Fruit fly (Drosophila melanogaster) whole organism, prepupa: ENCODE data around the gene CG10154.

Source experiments
- Blimp-1 ChIP-seq: fragments of 200-800 bp; sonication (Bioruptor generic); optimal IDR thresholded peaks from 3 replicates; lab custom pipeline; 2017; ENCODE audit warnings: missing biosample characterization, missing genetic modification characterization, mild to moderate bottlenecking, moderate library complexity, missing genetic modification reagents
- CG10669 ChIP-seq: fragments of 200-800 bp; sonication (Bioruptor generic); optimal IDR thresholded peaks from 3 replicates; lab custom pipeline; 2018; ENCODE audit warnings: missing biosample characterization, mild to moderate bottlenecking, missing genetic modification characterization, moderate library complexity
- CG11762 ChIP-seq: fragments of 200-800 bp; sonication (Bioruptor generic); optimal IDR thresholded peaks from 3 replicates; lab custom pipeline; 2016; ENCODE audit warnings: missing biosample characterization, missing genetic modification characterization; ENCODE audit not compliant: insufficient read depth
- CG11902 ChIP-seq: fragments of 200-800 bp; sonication (Bioruptor generic); optimal IDR thresholded peaks from 3 replicates; lab custom pipeline; 2016; ENCODE audit warnings: missing biosample characterization, missing genetic modification characterization
- CG15336 ChIP-seq: fragments of 200-800 bp; sonication (Bioruptor generic); IDR thresholded peaks from 2 replicates; pipeline ENCODE4 v1.3.6; 2022; ENCODE audit warnings: missing biosample characterization, missing genetic modification characterization
- CG1621 ChIP-seq: fragments of 200-800 bp; sonication (Bioruptor generic); optimal IDR thresholded peaks from 3 replicates; lab custom pipeline; 2018; ENCODE audit warnings: missing biosample characterization, mild to moderate bottlenecking, missing genetic modification characterization
- CG32006 ChIP-seq: fragments of 200-800 bp; sonication (Bioruptor generic); optimal IDR thresholded peaks from 3 replicates; lab custom pipeline; 2017; ENCODE audit warnings: missing biosample characterization, mild to moderate bottlenecking, missing genetic modification characterization
- CG34406 ChIP-seq: fragments of 200-800 bp; sonication (Bioruptor generic); optimal IDR thresholded peaks from 3 replicates; lab custom pipeline; 2016; ENCODE audit warnings: missing biosample characterization, missing genetic modification characterization
- CG3919 ChIP-seq: fragments of 200-800 bp; sonication (Bioruptor generic); optimal IDR thresholded peaks from 3 replicates; lab custom pipeline; 2016; ENCODE audit warnings: missing biosample characterization, missing genetic modification characterization
- CG4318 ChIP-seq: fragments of 200-800 bp; sonication (Bioruptor generic); optimal IDR thresholded peaks from 3 replicates; lab custom pipeline; 2017; ENCODE audit warnings: missing biosample characterization, mild to moderate bottlenecking, missing genetic modification characterization
- CG6163 ChIP-seq: fragments of 200-800 bp; sonication (Bioruptor generic); IDR thresholded peaks from 3 replicates; pipeline ENCODE4 v1.3.6; 2022; ENCODE audit warnings: missing biosample characterization, missing genetic modification characterization
- CG6276 ChIP-seq: fragments of 200-800 bp; sonication (Bioruptor generic); optimal IDR thresholded peaks from 2 replicates; lab custom pipeline; 2017; ENCODE audit warnings: missing biosample characterization, mild to moderate bottlenecking, missing genetic modification characterization
- CG6808 ChIP-seq: fragments of 200-800 bp; sonication (Bioruptor generic); optimal IDR thresholded peaks from 3 replicates; lab custom pipeline; 2017; ENCODE audit warnings: missing biosample characterization, missing genetic modification characterization, mild to moderate bottlenecking, moderate library complexity, missing genetic modification reagents
- CG6854 ChIP-seq: fragments of 200-800 bp; sonication (Bioruptor generic); optimal IDR thresholded peaks from 2 replicates; lab custom pipeline; 2017; ENCODE audit warnings: missing biosample characterization, mild to moderate bottlenecking, missing genetic modification characterization
- CG7368 ChIP-seq: fragments of 200-800 bp; sonication (Bioruptor generic); optimal IDR thresholded peaks from 3 replicates; lab custom pipeline; 2016; ENCODE audit warnings: missing biosample characterization, missing genetic modification characterization
- CG8119 ChIP-seq: fragments of 200-800 bp; sonication (Bioruptor generic); IDR thresholded peaks from 3 replicates; pipeline ENCODE4 v1.3.6; 2022; ENCODE audit warnings: missing biosample characterization, missing genetic modification characterization
- CG8319 ChIP-seq: fragments of 200-800 bp; sonication (Bioruptor generic); optimal IDR thresholded peaks from 3 replicates; lab custom pipeline; 2016; ENCODE audit warnings: missing biosample characterization, missing genetic modification characterization
- CG8632 ChIP-seq: fragments of 200-800 bp; sonication (Bioruptor generic); optimal IDR thresholded peaks from 3 replicates; lab custom pipeline; 2016; ENCODE audit warnings: missing biosample characterization, missing genetic modification characterization
- CG9139 ChIP-seq: fragments of 200-800 bp; sonication (Bioruptor generic); optimal IDR thresholded peaks from 3 replicates; lab custom pipeline; 2017; ENCODE audit warnings: missing biosample characterization, mild to moderate bottlenecking, missing genetic modification characterization
- Eip75B ChIP-seq: fragments of 200-800 bp; sonication (Bioruptor generic); optimal IDR thresholded peaks from 3 replicates; lab custom pipeline; 2016; ENCODE audit warnings: missing biosample characterization, missing genetic modification characterization
- Eip78C ChIP-seq: fragments of 200-800 bp; sonication (Bioruptor generic); peaks from one replicate; lab custom pipeline; 2016; ENCODE audit warnings: missing biosample characterization, missing genetic modification characterization
- Eip93F ChIP-seq: fragments of 200-800 bp; sonication (Bioruptor generic); optimal IDR thresholded peaks from 2 replicates; lab custom pipeline; 2016; ENCODE audit warnings: missing biosample characterization, mild to moderate bottlenecking, missing genetic modification characterization
- Ets96B ChIP-seq: fragments of 200-800 bp; optimal IDR thresholded peaks from 2 replicates; lab custom pipeline; 2019; ENCODE audit warnings: missing biosample characterization, mild to moderate bottlenecking, missing genetic modification characterization, moderate library complexity
- Hr4 ChIP-seq: fragments of 200-800 bp; sonication (Bioruptor generic); optimal IDR thresholded peaks from 3 replicates; lab custom pipeline; 2016; ENCODE audit warnings: missing biosample characterization, missing genetic modification characterization
- Met ChIP-seq: fragments of 200-800 bp; sonication (Bioruptor generic); optimal IDR thresholded peaks from 3 replicates; lab custom pipeline; 2016; ENCODE audit warnings: missing biosample characterization, missing genetic modification characterization
- Smox ChIP-seq: fragments of 200-800 bp; sonication (Bioruptor generic); optimal IDR thresholded peaks from 3 replicates; lab custom pipeline; 2016; ENCODE audit warnings: missing biosample characterization, missing genetic modification characterization
- Sox14 ChIP-seq: fragments of 200-800 bp; sonication (Bioruptor generic); optimal IDR thresholded peaks from 3 replicates; lab custom pipeline; 2016; ENCODE audit warnings: missing biosample characterization, missing genetic modification characterization
- Sox15 ChIP-seq: fragments of 200-800 bp; sonication (Bioruptor generic); optimal IDR thresholded peaks from 3 replicates; lab custom pipeline; 2016; ENCODE audit warnings: missing biosample characterization, missing genetic modification characterization
- eg ChIP-seq: fragments of 200-800 bp; sonication (Bioruptor generic); IDR thresholded peaks from 3 replicates; pipeline ENCODE4 v1.3.6; 2022; ENCODE audit warnings: missing biosample characterization, missing genetic modification characterization
- esn ChIP-seq: fragments of 200-800 bp; sonication (Bioruptor generic); optimal IDR thresholded peaks from 2 replicates; lab custom pipeline; 2016; ENCODE audit warnings: missing biosample characterization, mild to moderate bottlenecking, missing genetic modification characterization, moderate library complexity
- fd59A ChIP-seq: fragments of 200-800 bp; sonication (Bioruptor generic); optimal IDR thresholded peaks from 2 replicates; lab custom pipeline; 2017; ENCODE audit warnings: missing biosample characterization, mild to moderate bottlenecking, missing genetic modification characterization, missing genetic modification reagents
- lz ChIP-seq: fragments of 200-800 bp; sonication (Bioruptor generic); optimal IDR thresholded peaks from 3 replicates; lab custom pipeline; 2016; ENCODE audit warnings: missing biosample characterization, missing genetic modification characterization
- pdm3 ChIP-seq: fragments of 200-800 bp; sonication (Bioruptor generic); optimal IDR thresholded peaks from 3 replicates; lab custom pipeline; 2016; ENCODE audit warnings: missing biosample characterization, missing genetic modification characterization
- salr ChIP-seq, 2 experiments: fragments of 200-800 bp; sonication (Bioruptor generic); optimal IDR thresholded peaks; 3 replicates each; lab custom pipeline; 2016 to 2018; ENCODE audit warnings: missing biosample characterization in 2 of 2, missing genetic modification characterization in 2 of 2, mild to moderate bottlenecking in 1 of 2
- ss ChIP-seq, 2 experiments: fragments of 200-800 bp; sonication (Bioruptor generic); optimal IDR thresholded peaks; 2 replicates in 1 of 2; 3 replicates in 1 of 2; lab custom pipeline; 2017 to 2018; ENCODE audit warnings: mild to moderate bottlenecking in 2 of 2, missing biosample characterization in 2 of 2, missing genetic modification characterization in 2 of 2, moderate library complexity in 1 of 2
- svp ChIP-seq: fragments of 200-800 bp; sonication (Bioruptor generic); peaks from one replicate; lab custom pipeline; 2016; ENCODE audit warnings: missing biosample characterization, missing genetic modification characterization
- topi ChIP-seq: fragments of 200-800 bp; sonication (Bioruptor generic); optimal IDR thresholded peaks from 3 replicates; lab custom pipeline; 2016; ENCODE audit warnings: missing biosample characterization, missing genetic modification characterization
- vri ChIP-seq: fragments of 200-800 bp; sonication (Bioruptor generic); optimal IDR thresholded peaks from 3 replicates; lab custom pipeline; 2016; ENCODE audit warnings: missing biosample characterization, mild to moderate bottlenecking, missing genetic modification characterization

CG10154 gene

DNA sequence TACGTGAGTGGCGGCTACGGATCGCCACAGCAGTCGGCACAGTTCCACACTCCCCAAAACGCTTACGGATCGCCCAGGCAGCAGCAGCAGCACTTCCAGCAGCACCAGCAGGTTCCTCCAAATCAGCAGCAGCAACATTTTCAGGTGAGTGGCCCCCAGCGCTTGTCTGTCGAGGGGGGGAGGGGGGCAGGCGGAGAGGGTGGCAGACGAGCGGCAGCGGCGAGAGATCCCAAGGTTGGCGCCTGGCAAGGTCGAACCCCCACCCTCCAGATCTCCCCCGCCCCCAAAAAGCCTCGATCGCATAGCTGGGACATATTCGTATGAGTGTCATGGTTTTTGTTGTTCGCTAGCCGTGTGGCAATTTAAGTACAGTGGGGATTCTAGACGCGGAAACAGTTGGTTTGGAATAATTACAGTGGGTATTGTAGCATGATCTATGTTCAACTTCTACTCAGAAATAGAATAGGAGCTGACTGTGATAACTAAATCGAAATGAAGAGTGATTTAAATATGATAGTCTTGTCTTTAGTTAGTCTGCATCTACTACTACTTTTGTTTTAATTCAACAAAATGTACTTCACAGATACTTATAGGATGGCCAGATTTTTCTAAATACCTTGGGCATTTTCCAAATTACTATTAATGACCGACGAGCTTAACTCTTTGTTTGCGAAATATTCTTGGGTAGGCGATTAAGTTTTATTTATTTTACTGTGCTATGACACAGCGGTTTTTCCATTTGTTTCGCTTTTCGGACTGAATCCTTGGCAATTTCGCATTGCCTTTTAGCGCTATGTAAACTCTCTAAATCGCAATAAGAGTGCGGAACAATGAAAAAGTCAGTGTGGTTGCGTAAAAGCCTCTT, 41.6 kb upstream of the CG10154 start (continued):
- TF ChIP-seq Blimp-1 (GFP tag; lab: Kevin White, UChicago) (no peak), CG8632 (GFP tag; lab: Kevin White, UChicago) (peak; percentile 26), CG6854 (GFP tag; lab: Kevin White, UChicago) (no peak), CG10669 (GFP tag; lab: Kevin White, UChicago) (peak; percentile 47), Sox15 (GFP tag; lab: Kevin White, UChicago) (peak; percentile 26), CG6808 (GFP tag; lab: Kevin White, UChicago) (peak; percentile 14), CG8119 (no peak), Smox (peak; percentile 6), pdm3 (peak; percentile 24), eg (no peak), CG7368 (GFP tag; lab: Kevin White, UChicago) (no peak), Ets96B (peak; percentile 5), CG11902 (peak; percentile 26), Sox14 (peak; percentile 5), Eip75B (no peak), ss (GFP tag; optimal IDR thresholded peaks at IDR 0.05; lab: Kevin White, UChicago) (peak in 1 of 2 experiments; percentile 23), CG8319 (no peak), salr (GFP tag; optimal IDR thresholded peaks at IDR 0.05; lab: Kevin White, UChicago) (no peak), esn (peak; percentile 64), svp (GFP tag; lab: Kevin White, UChicago) (peak; percentile 30), topi (GFP tag; lab: Kevin White, UChicago) (peak; percentile 21), Eip93F (GFP tag; lab: Kevin White, UChicago) (no peak), CG11762 (no peak), CG6276 (no peak), CG1621 (peak; percentile 48), CG32006 (GFP tag; lab: Kevin White, UChicago) (peak; percentile 30), Met (GFP tag; lab: Kevin White, UChicago) (peak; percentile 11), CG15336 (GFP tag; lab: Robert Waterston, UW) (no peak), CG9139 (GFP tag; lab: Kevin White, UChicago) (no peak), CG34406 (peak; percentile 16)

DNA sequence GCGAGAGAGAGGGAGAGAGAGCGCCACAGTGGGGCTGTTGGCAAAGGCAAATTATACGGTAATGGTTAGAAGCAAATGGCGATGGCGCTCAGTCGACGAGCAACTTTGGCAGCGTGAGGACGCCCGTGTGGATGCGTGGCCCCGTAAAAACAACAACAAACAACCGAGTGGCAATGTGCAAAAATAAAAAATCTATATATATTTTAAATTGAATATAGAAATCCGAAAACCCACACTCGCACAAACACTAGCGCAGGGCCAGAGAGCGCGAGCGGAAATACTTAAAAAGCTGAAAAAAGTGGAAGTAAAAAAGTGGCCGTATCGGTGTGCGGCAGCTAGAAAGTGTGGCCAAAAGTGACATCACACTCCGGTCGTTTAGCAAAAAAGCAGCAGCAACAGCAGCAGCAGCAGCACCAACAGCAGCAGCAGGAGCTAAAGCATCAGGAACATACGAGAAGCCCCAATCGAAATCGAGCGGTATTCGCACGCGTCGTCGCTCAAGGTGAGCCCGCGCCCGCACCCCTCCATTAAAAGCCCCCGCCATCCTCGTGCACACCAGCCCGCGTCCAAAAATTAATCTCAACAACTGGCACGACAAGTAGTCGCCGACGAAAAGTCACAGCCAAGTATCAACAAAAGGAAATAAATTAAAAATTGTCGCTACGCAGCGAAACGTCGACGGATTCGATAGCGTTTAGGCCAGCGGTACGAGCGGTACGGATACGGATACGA, 40.7 kb upstream of the CG10154 start, which contains the start of gene stv:
Gene stv, plus strand, starts transcription at position 89 of the 732 bp plus-strand sequence.
- no peak for TF ChIP-seq CG8632 (GFP tag; lab: Kevin White, UChicago)
- TF ChIP-seq Sox15 (GFP tag; lab: Kevin White, UChicago) = no peak
- no peak for TF ChIP-seq CG4318 (GFP tag; lab: Kevin White, UChicago)
- TF ChIP-seq fd59A = no peak
- peak; percentile 15 for TF ChIP-seq CG6854 (GFP tag; lab: Kevin White, UChicago)
- no peak for TF ChIP-seq CG11902
- peak; percentile 23; the same call in 1 of the 3 replicates for TF ChIP-seq eg
- no peak for TF ChIP-seq salr (GFP tag; optimal IDR thresholded peaks at IDR 0.05; lab: Kevin White, UChicago)
- no peak for TF ChIP-seq CG10669 (GFP tag; lab: Kevin White, UChicago)
- TF ChIP-seq Eip78C (GFP tag; lab: Kevin White, UChicago) = peak; percentile 77
- peak; percentile 33; the same call in 2 of the 3 replicates for TF ChIP-seq CG8119
- TF ChIP-seq CG6163 = peak; percentile 50; the same call in 1 of the 3 replicates
- TF ChIP-seq CG7368 (GFP tag; lab: Kevin White, UChicago) = no peak
- TF ChIP-seq CG1621 = peak; percentile 35
- peak; percentile 47 for TF ChIP-seq vri
- no peak for TF ChIP-seq CG3919
- no peak for TF ChIP-seq Hr4
- TF ChIP-seq svp (GFP tag; lab: Kevin White, UChicago) = peak; percentile 68
- no peak for TF ChIP-seq lz (GFP tag; lab: Kevin White, UChicago)
